Fruit fly (Drosophila melanogaster) whole organism, prepupa: ENCODE results near the gene CG17362.

ENCODE experiments used
- Blimp-1 ChIP-seq: fragments of 200-800 bp; sonication (Bioruptor generic); optimal IDR thresholded peaks from 3 replicates; lab custom pipeline; 2017; ENCODE audit warnings: missing biosample characterization, missing genetic modification characterization, mild to moderate bottlenecking, moderate library complexity, missing genetic modification reagents
- CG10669 ChIP-seq: fragments of 200-800 bp; sonication (Bioruptor generic); optimal IDR thresholded peaks from 3 replicates; lab custom pipeline; 2018; ENCODE audit warnings: missing biosample characterization, mild to moderate bottlenecking, missing genetic modification characterization, moderate library complexity
- CG11294 ChIP-seq: fragments of 200-800 bp; sonication (Bioruptor generic); IDR thresholded peaks from 2 replicates; pipeline ENCODE4 v1.3.6; 2022; ENCODE audit warnings: missing biosample characterization, missing genetic modification characterization
- CG11762 ChIP-seq: fragments of 200-800 bp; sonication (Bioruptor generic); optimal IDR thresholded peaks from 3 replicates; lab custom pipeline; 2016; ENCODE audit warnings: missing biosample characterization, missing genetic modification characterization; ENCODE audit not compliant: insufficient read depth
- CG11902 ChIP-seq: fragments of 200-800 bp; sonication (Bioruptor generic); optimal IDR thresholded peaks from 3 replicates; lab custom pipeline; 2016; ENCODE audit warnings: missing biosample characterization, missing genetic modification characterization
- CG15336 ChIP-seq: fragments of 200-800 bp; sonication (Bioruptor generic); IDR thresholded peaks from 2 replicates; pipeline ENCODE4 v1.3.6; 2022; ENCODE audit warnings: missing biosample characterization, missing genetic modification characterization
- CG1621 ChIP-seq: fragments of 200-800 bp; sonication (Bioruptor generic); optimal IDR thresholded peaks from 3 replicates; lab custom pipeline; 2018; ENCODE audit warnings: missing biosample characterization, mild to moderate bottlenecking, missing genetic modification characterization
- CG16779 ChIP-seq: fragments of 200-800 bp; sonication (Bioruptor generic); optimal IDR thresholded peaks from 3 replicates; lab custom pipeline; 2017; ENCODE audit warnings: missing biosample characterization, mild to moderate bottlenecking, missing genetic modification characterization
- CG3032 ChIP-seq: fragments of 200-800 bp; optimal IDR thresholded peaks from 2 replicates; lab custom pipeline; 2019; ENCODE audit warnings: missing biosample characterization, mild to moderate bottlenecking, missing genetic modification characterization, moderate library complexity
- CG31627 ChIP-seq: fragments of 200-800 bp; sonication (Bioruptor generic); optimal IDR thresholded peaks from 3 replicates; lab custom pipeline; 2016; ENCODE audit warnings: missing biosample characterization, missing genetic modification characterization
- CG32006 ChIP-seq: fragments of 200-800 bp; sonication (Bioruptor generic); optimal IDR thresholded peaks from 3 replicates; lab custom pipeline; 2017; ENCODE audit warnings: missing biosample characterization, mild to moderate bottlenecking, missing genetic modification characterization
- CG34406 ChIP-seq: fragments of 200-800 bp; sonication (Bioruptor generic); optimal IDR thresholded peaks from 3 replicates; lab custom pipeline; 2016; ENCODE audit warnings: missing biosample characterization, missing genetic modification characterization
- CG4318 ChIP-seq: fragments of 200-800 bp; sonication (Bioruptor generic); optimal IDR thresholded peaks from 3 replicates; lab custom pipeline; 2017; ENCODE audit warnings: missing biosample characterization, mild to moderate bottlenecking, missing genetic modification characterization
- CG6163 ChIP-seq: fragments of 200-800 bp; sonication (Bioruptor generic); IDR thresholded peaks from 3 replicates; pipeline ENCODE4 v1.3.6; 2022; ENCODE audit warnings: missing biosample characterization, missing genetic modification characterization
- CG6792 ChIP-seq: fragments of 200-800 bp; sonication (Bioruptor generic); optimal IDR thresholded peaks from 3 replicates; lab custom pipeline; 2016; ENCODE audit warnings: missing biosample characterization, missing genetic modification characterization
- CG6808 ChIP-seq: fragments of 200-800 bp; sonication (Bioruptor generic); optimal IDR thresholded peaks from 3 replicates; lab custom pipeline; 2017; ENCODE audit warnings: missing biosample characterization, missing genetic modification characterization, mild to moderate bottlenecking, moderate library complexity, missing genetic modification reagents
- CG7368 ChIP-seq: fragments of 200-800 bp; sonication (Bioruptor generic); optimal IDR thresholded peaks from 3 replicates; lab custom pipeline; 2016; ENCODE audit warnings: missing biosample characterization, missing genetic modification characterization
- CG8119 ChIP-seq: fragments of 200-800 bp; sonication (Bioruptor generic); IDR thresholded peaks from 3 replicates; pipeline ENCODE4 v1.3.6; 2022; ENCODE audit warnings: missing biosample characterization, missing genetic modification characterization
- CG8319 ChIP-seq: fragments of 200-800 bp; sonication (Bioruptor generic); optimal IDR thresholded peaks from 3 replicates; lab custom pipeline; 2016; ENCODE audit warnings: missing biosample characterization, missing genetic modification characterization
- CG8632 ChIP-seq: fragments of 200-800 bp; sonication (Bioruptor generic); optimal IDR thresholded peaks from 3 replicates; lab custom pipeline; 2016; ENCODE audit warnings: missing biosample characterization, missing genetic modification characterization
- CG9139 ChIP-seq: fragments of 200-800 bp; sonication (Bioruptor generic); optimal IDR thresholded peaks from 3 replicates; lab custom pipeline; 2017; ENCODE audit warnings: missing biosample characterization, mild to moderate bottlenecking, missing genetic modification characterization
- Eip75B ChIP-seq: fragments of 200-800 bp; sonication (Bioruptor generic); optimal IDR thresholded peaks from 3 replicates; lab custom pipeline; 2016; ENCODE audit warnings: missing biosample characterization, missing genetic modification characterization
- Eip78C ChIP-seq: fragments of 200-800 bp; sonication (Bioruptor generic); peaks from one replicate; lab custom pipeline; 2016; ENCODE audit warnings: missing biosample characterization, missing genetic modification characterization
- Eip93F ChIP-seq: fragments of 200-800 bp; sonication (Bioruptor generic); optimal IDR thresholded peaks from 2 replicates; lab custom pipeline; 2016; ENCODE audit warnings: missing biosample characterization, mild to moderate bottlenecking, missing genetic modification characterization
- Ets21C ChIP-seq: fragments of 200-800 bp; sonication (Bioruptor generic); optimal IDR thresholded peaks from 3 replicates; lab custom pipeline; 2016; ENCODE audit warnings: missing biosample characterization, missing genetic modification characterization
- Gug ChIP-seq: fragments of 200-800 bp; sonication (Bioruptor generic); IDR thresholded peaks from 2 replicates; pipeline ENCODE4 v1.3.6; 2022; ENCODE audit warnings: missing biosample characterization, missing genetic modification characterization
- Hr39 ChIP-seq: fragments of 200-800 bp; sonication (Bioruptor generic); optimal IDR thresholded peaks from 2 replicates; lab custom pipeline; 2016; ENCODE audit warnings: missing biosample characterization, missing genetic modification characterization
- Hr4 ChIP-seq: fragments of 200-800 bp; sonication (Bioruptor generic); optimal IDR thresholded peaks from 3 replicates; lab custom pipeline; 2016; ENCODE audit warnings: missing biosample characterization, missing genetic modification characterization
- Smox ChIP-seq: fragments of 200-800 bp; sonication (Bioruptor generic); optimal IDR thresholded peaks from 3 replicates; lab custom pipeline; 2016; ENCODE audit warnings: missing biosample characterization, missing genetic modification characterization
- Sox102F ChIP-seq: fragments of 200-800 bp; sonication (Bioruptor generic); optimal IDR thresholded peaks from 2 replicates; lab custom pipeline; 2016; ENCODE audit warnings: missing biosample characterization, mild to moderate bottlenecking, missing genetic modification characterization
- Sox14 ChIP-seq: fragments of 200-800 bp; sonication (Bioruptor generic); optimal IDR thresholded peaks from 3 replicates; lab custom pipeline; 2016; ENCODE audit warnings: missing biosample characterization, missing genetic modification characterization
- Sox15 ChIP-seq: fragments of 200-800 bp; sonication (Bioruptor generic); optimal IDR thresholded peaks from 3 replicates; lab custom pipeline; 2016; ENCODE audit warnings: missing biosample characterization, missing genetic modification characterization
- achi ChIP-seq: fragments of 200-800 bp; sonication (Bioruptor generic); optimal IDR thresholded peaks from 3 replicates; lab custom pipeline; 2016; ENCODE audit warnings: missing biosample characterization, missing genetic modification characterization
- acj6 ChIP-seq: fragments of 200-800 bp; sonication (Bioruptor generic); optimal IDR thresholded peaks from 3 replicates; lab custom pipeline; 2016; ENCODE audit warnings: missing biosample characterization, missing genetic modification characterization
- cyc ChIP-seq: fragments of 200-800 bp; sonication (Bioruptor generic); optimal IDR thresholded peaks from 3 replicates; lab custom pipeline; 2016; ENCODE audit warnings: missing biosample characterization, missing genetic modification characterization
- dsx ChIP-seq: fragments of 200-800 bp; optimal IDR thresholded peaks from 3 replicates; lab custom pipeline; 2019; ENCODE audit warnings: missing biosample characterization, mild to moderate bottlenecking, missing genetic modification characterization, moderate library complexity; ENCODE audit not compliant: poor library complexity, severe bottlenecking
- fd59A ChIP-seq: fragments of 200-800 bp; sonication (Bioruptor generic); optimal IDR thresholded peaks from 2 replicates; lab custom pipeline; 2017; ENCODE audit warnings: missing biosample characterization, mild to moderate bottlenecking, missing genetic modification characterization, missing genetic modification reagents
- fd85E ChIP-seq: fragments of 200-800 bp; sonication (Bioruptor generic); optimal IDR thresholded peaks from 3 replicates; lab custom pipeline; 2016; ENCODE audit warnings: missing biosample characterization, missing genetic modification characterization
- fkh ChIP-seq: fragments of 200-800 bp; sonication (Bioruptor generic); optimal IDR thresholded peaks from 3 replicates; lab custom pipeline; 2017; ENCODE audit warnings: missing biosample characterization, mild to moderate bottlenecking, missing genetic modification characterization, moderate library complexity
- lz ChIP-seq: fragments of 200-800 bp; sonication (Bioruptor generic); optimal IDR thresholded peaks from 3 replicates; lab custom pipeline; 2016; ENCODE audit warnings: missing biosample characterization, missing genetic modification characterization
- net ChIP-seq: fragments of 200-800 bp; sonication (Bioruptor generic); optimal IDR thresholded peaks from 3 replicates; lab custom pipeline; 2016; ENCODE audit warnings: missing biosample characterization, missing genetic modification characterization
- pdm3 ChIP-seq: fragments of 200-800 bp; sonication (Bioruptor generic); optimal IDR thresholded peaks from 3 replicates; lab custom pipeline; 2016; ENCODE audit warnings: missing biosample characterization, missing genetic modification characterization
- salr ChIP-seq, 2 experiments: fragments of 200-800 bp; sonication (Bioruptor generic); optimal IDR thresholded peaks; 3 replicates each; lab custom pipeline; 2016 to 2018; ENCODE audit warnings: missing biosample characterization in 2 of 2, missing genetic modification characterization in 2 of 2, mild to moderate bottlenecking in 1 of 2
- ss ChIP-seq, 2 experiments: fragments of 200-800 bp; sonication (Bioruptor generic); optimal IDR thresholded peaks; 2 replicates in 1 of 2; 3 replicates in 1 of 2; lab custom pipeline; 2017 to 2018; ENCODE audit warnings: mild to moderate bottlenecking in 2 of 2, missing biosample characterization in 2 of 2, missing genetic modification characterization in 2 of 2, moderate library complexity in 1 of 2
- svp ChIP-seq: fragments of 200-800 bp; sonication (Bioruptor generic); peaks from one replicate; lab custom pipeline; 2016; ENCODE audit warnings: missing biosample characterization, missing genetic modification characterization

The CG17362 gene

dm6 chr3L:14002524-14003135 is 16.2 kb downstream of the CG17362 start (continued):
- TF ChIP-seq Eip93F (GFP tag; lab: Kevin White, UChicago): no peak
- TF ChIP-seq Eip78C (GFP tag; lab: Kevin White, UChicago): peak; percentile 26
- no peak for TF ChIP-seq svp (GFP tag; lab: Kevin White, UChicago)
- no peak for TF ChIP-seq CG31627
- TF ChIP-seq Gug: no peak
- no peak for TF ChIP-seq net (GFP tag; lab: Kevin White, UChicago)
- no peak for TF ChIP-seq CG16779 (tag; lab: Kevin White, UChicago)
- TF ChIP-seq ss (GFP tag; optimal IDR thresholded peaks at IDR 0.05; lab: Kevin White, UChicago): peak; percentile 4 to 22
- no peak for TF ChIP-seq CG6792 (GFP tag; lab: Kevin White, UChicago)
- TF ChIP-seq Sox15 (GFP tag; lab: Kevin White, UChicago): no peak
- no peak for TF ChIP-seq achi (GFP tag; lab: Kevin White, UChicago)
- no peak for TF ChIP-seq Sox102F (GFP tag; lab: Kevin White, UChicago)
- no peak for TF ChIP-seq CG8632 (GFP tag; lab: Kevin White, UChicago)
- no peak for TF ChIP-seq CG11902 (GFP tag; lab: Kevin White, UChicago)
- TF ChIP-seq Smox: no peak
- TF ChIP-seq CG7368: no peak
- TF ChIP-seq fd59A (GFP tag; lab: Kevin White, UChicago): no peak
- no peak for TF ChIP-seq CG8119 (GFP tag; lab: Robert Waterston, UW)
- TF ChIP-seq CG11762 (GFP tag; lab: Kevin White, UChicago): no peak

- TF ChIP-seq Blimp-1 (GFP tag; lab: Kevin White, UChicago) (no peak), CG6792 (GFP tag; lab: Kevin White, UChicago) (no peak), CG10669 (GFP tag; lab: Kevin White, UChicago) (peak; percentile 37), CG4318 (GFP tag; lab: Kevin White, UChicago) (no peak), CG15336 (GFP tag; lab: Robert Waterston, UW) (no peak; the same call in 1 of the 2 replicates), fkh (peak; percentile 30), salr (GFP tag; optimal IDR thresholded peaks at IDR 0.05; lab: Kevin White, UChicago) (no peak), achi (GFP tag; lab: Kevin White, UChicago) (no peak), Sox102F (GFP tag; lab: Kevin White, UChicago) (no peak), fd59A (GFP tag; lab: Kevin White, UChicago) (no peak), CG8319 (GFP tag; lab: Kevin White, UChicago) (no peak), CG11762 (GFP tag; lab: Kevin White, UChicago) (no peak), Eip78C (GFP tag; lab: Kevin White, UChicago) (peak; percentile 55), CG8119 (GFP tag; lab: Robert Waterston, UW) (no peak), cyc (GFP tag; lab: Kevin White, UChicago) (no peak), Gug (no peak), Ets21C (GFP tag; lab: Kevin White, UChicago) (no peak), CG9139 (GFP tag; lab: Kevin White, UChicago) (no peak), Sox15 (GFP tag; lab: Kevin White, UChicago) (no peak), Sox14 (peak; percentile 47), lz (GFP tag; lab: Kevin White, UChicago) (peak; percentile 23), ss (GFP tag; optimal IDR thresholded peaks at IDR 0.05; lab: Kevin White, UChicago) (peak in 1 of 2 experiments; percentile 55), CG32006 (GFP tag; lab: Kevin White, UChicago) (peak; percentile 14), CG3032 (peak; percentile 22), CG6163 (peak; percentile 75), pdm3 (GFP tag; lab: Kevin White, UChicago) (peak; percentile 15), CG11902 (GFP tag; lab: Kevin White, UChicago) (no peak), Hr39 (GFP tag; lab: Kevin White, UChicago) (peak; percentile 15), fd85E (GFP tag; lab: Kevin White, UChicago) (no peak), CG11294 (GFP tag; lab: Robert Waterston, UW) (no peak), CG1621 (peak; percentile 34), Hr4 (GFP tag; lab: Kevin White, UChicago) (no peak), dsx (no peak), net (GFP tag; lab: Kevin White, UChicago) (no peak), acj6 (GFP tag; lab: Kevin White, UChicago) (no peak), CG34406 (no peak), CG8632 (GFP tag; lab: Kevin White, UChicago) (no peak), Eip75B (peak; percentile 41), CG31627 (no peak), CG7368 (no peak), CG16779 (tag; lab: Kevin White, UChicago) (peak; percentile 1), CG6808 (GFP tag; lab: Kevin White, UChicago) (peak; percentile 36)
These were observed 17.0 kb downstream of the CG17362 start for dm6 chr3L:14003297-14004040.
